Fruit fly (Drosophila melanogaster) whole organism, prepupa: ENCODE results near the gene CG1738.

Experiments
- CG11902 ChIP-seq: fragments of 200-800 bp; sonication (Bioruptor generic); optimal IDR thresholded peaks from 3 replicates; lab custom pipeline; 2016; ENCODE audit warnings: missing biosample characterization, missing genetic modification characterization
- CG1621 ChIP-seq: fragments of 200-800 bp; sonication (Bioruptor generic); optimal IDR thresholded peaks from 3 replicates; lab custom pipeline; 2018; ENCODE audit warnings: missing biosample characterization, mild to moderate bottlenecking, missing genetic modification characterization
- CG32006 ChIP-seq: fragments of 200-800 bp; sonication (Bioruptor generic); optimal IDR thresholded peaks from 3 replicates; lab custom pipeline; 2017; ENCODE audit warnings: missing biosample characterization, mild to moderate bottlenecking, missing genetic modification characterization
- CG6854 ChIP-seq: fragments of 200-800 bp; sonication (Bioruptor generic); optimal IDR thresholded peaks from 2 replicates; lab custom pipeline; 2017; ENCODE audit warnings: missing biosample characterization, mild to moderate bottlenecking, missing genetic modification characterization
- CG8119 ChIP-seq: fragments of 200-800 bp; sonication (Bioruptor generic); IDR thresholded peaks from 3 replicates; pipeline ENCODE4 v1.3.6; 2022; ENCODE audit warnings: missing biosample characterization, missing genetic modification characterization
- Hr39 ChIP-seq: fragments of 200-800 bp; sonication (Bioruptor generic); optimal IDR thresholded peaks from 2 replicates; lab custom pipeline; 2016; ENCODE audit warnings: missing biosample characterization, missing genetic modification characterization
- Lpt ChIP-seq: fragments of 200-800 bp; sonication (Bioruptor generic); optimal IDR thresholded peaks from 3 replicates; lab custom pipeline; 2016; ENCODE audit warnings: missing biosample characterization, missing genetic modification characterization
- Smox ChIP-seq: fragments of 200-800 bp; sonication (Bioruptor generic); optimal IDR thresholded peaks from 3 replicates; lab custom pipeline; 2016; ENCODE audit warnings: missing biosample characterization, missing genetic modification characterization
- salr ChIP-seq, 2 experiments: fragments of 200-800 bp; sonication (Bioruptor generic); optimal IDR thresholded peaks; 3 replicates each; lab custom pipeline; 2016 to 2018; ENCODE audit warnings: missing biosample characterization in 2 of 2, missing genetic modification characterization in 2 of 2, mild to moderate bottlenecking in 1 of 2
- svp ChIP-seq: fragments of 200-800 bp; sonication (Bioruptor generic); peaks from one replicate; lab custom pipeline; 2016; ENCODE audit warnings: missing biosample characterization, missing genetic modification characterization

dm6 chrX:11325175-11325768 lies 23.6 kb upstream of the CG1738 start, which contains the start of gene Gapvd1:
- TF ChIP-seq CG32006 (GFP tag; lab: Kevin White, UChicago) (no peak), CG6854 (GFP tag; lab: Kevin White, UChicago) (no peak), Lpt (GFP tag; lab: Kevin White, UChicago) (no peak), CG1621 (tag; lab: Kevin White, UChicago) (peak; percentile 2), svp (peak; percentile 33), Smox (GFP tag; lab: Kevin White, UChicago) (no peak), salr (GFP tag; optimal IDR thresholded peaks at IDR 0.05; lab: Kevin White, UChicago) (no peak), CG8119 (GFP tag; lab: Robert Waterston, UW) (no peak), Hr39 (GFP tag; lab: Kevin White, UChicago) (no peak), CG11902 (GFP tag; lab: Kevin White, UChicago) (no peak)
